Fruit fly (Drosophila melanogaster): Measurements from ENCODE around the gene CG7387.
"Not testable (repeated sequence)": the region's sequence is repeated elsewhere in the genome, so short reads cannot be mapped to it uniquely, and the experiment has no call there.

The CG7387 gene

dm6 chr3L:8193016-8193415, at the start of gene CG7387:
TSS of gene CG7387 (minus strand) at chr3L:8193116.
- TF ChIP-seq pad (GFP tag; optimal IDR thresholded peaks at IDR 0.05) (no peak), ovo (GFP tag; optimal IDR thresholded peaks at IDR 0.05) (no peak), cic (GFP tag; optimal IDR thresholded peaks at IDR 0.05) (no peak)

DNA sequence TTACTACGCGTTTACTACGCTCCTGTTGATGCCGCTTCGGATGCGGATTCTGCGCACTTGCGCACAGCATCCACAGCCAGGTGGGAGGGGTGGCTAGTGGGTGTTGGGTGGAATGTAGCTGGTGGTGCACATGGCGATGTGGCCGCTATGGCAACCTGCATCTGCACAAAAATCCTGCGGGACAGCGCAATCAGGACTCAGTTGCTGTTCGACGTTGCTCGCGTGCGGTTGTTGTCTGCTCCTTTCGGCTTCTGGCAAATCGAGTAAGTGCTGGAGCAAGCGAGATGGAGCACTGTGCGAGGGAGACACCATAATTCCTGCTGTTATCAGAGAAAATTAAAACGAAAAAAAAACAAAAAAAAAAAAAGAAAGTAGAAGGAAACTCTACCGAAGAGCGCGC, 48.0 kb upstream of the CG7387 start:
- TF ChIP-seq toe (GFP tag; optimal IDR thresholded peaks at IDR 0.05) (peak; percentile 23), Mnt (GFP tag; optimal IDR thresholded peaks at IDR 0.05) (peak; percentile 29), cic (GFP tag; optimal IDR thresholded peaks at IDR 0.05) (peak; percentile 55), CG7045 (GFP tag; optimal IDR thresholded peaks at IDR 0.05) (peak; percentile 29), CG5204 (GFP tag; optimal IDR thresholded peaks at IDR 0.05) (no peak)

DNA sequence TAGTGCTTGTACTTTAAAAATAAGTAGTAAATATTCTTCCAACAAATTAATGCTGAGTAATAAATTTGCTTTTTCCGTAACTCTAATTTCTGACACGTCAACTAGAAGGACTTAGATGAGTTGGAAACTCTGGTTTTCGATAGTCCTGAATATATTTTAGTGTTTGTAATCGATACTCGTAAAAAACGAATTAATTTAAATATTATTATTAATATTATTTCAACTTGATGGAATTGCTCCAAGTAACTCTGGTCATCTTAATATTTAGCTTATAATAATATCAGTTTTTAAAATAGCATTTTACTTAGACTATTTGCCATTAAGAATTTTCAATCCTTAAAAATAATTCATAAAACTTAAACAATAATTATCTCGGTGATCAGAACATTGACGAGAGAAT, 47.6 kb upstream of the CG7387 start, which contains the start of gene CG7213:
Gene CG7213, minus strand, starts transcription at position 101 of the 400 bp plus-strand sequence.
- TF ChIP-seq Crg-1 (GFP tag; optimal IDR thresholded peaks at IDR 0.05), result no peak

- TF ChIP-seq bab1, CG1620, CG5204 (GFP tag; optimal IDR thresholded peaks at IDR 0.05): not testable (repeated sequence)
Measured at dm6 chr3L:8238347-8238746, 45.4 kb upstream of the CG7387 start, which contains the start of gene Dscam4. TSS of gene Dscam4 (plus strand) at chr3L:8238647.

DNA sequence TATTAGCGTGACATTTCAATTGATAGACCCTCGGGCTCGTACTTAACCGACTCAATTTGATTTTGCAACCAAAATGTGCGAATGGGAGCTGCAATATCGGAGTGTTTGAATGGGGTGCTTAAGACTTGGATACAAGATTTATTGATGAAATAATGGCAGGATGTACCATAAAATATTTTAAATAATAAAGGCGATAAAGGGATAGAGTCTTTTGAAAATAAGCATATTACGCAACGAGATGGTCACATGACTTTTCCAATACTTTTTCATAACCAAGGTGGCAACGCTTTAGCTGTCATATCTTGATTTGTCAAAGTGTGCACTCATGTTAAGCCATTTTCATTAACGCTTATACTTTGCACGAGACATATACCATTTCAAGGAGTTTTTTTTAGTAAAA, 36.0 kb upstream of the CG7387 start, which contains the start of gene eIF4E3:
Gene eIF4E3, plus strand, starts transcription at position 301 of the 400 bp plus-strand sequence.
- TF ChIP-seq CG11617 (GFP tag; optimal IDR thresholded peaks at IDR 0.05) (no peak), Clk (GFP tag; optimal IDR thresholded peaks at IDR 0.05) (no peak), CG14711 (tag; optimal IDR thresholded peaks at IDR 0.05) (no peak), CG5204 (GFP tag; optimal IDR thresholded peaks at IDR 0.05) (no peak), tj (GFP tag; optimal IDR thresholded peaks at IDR 0.05) (no peak)

- TF ChIP-seq kay (GFP tag; ENCODE audit: borderline replicate concordance) (peak; percentile 5), CG5204 (GFP tag; optimal IDR thresholded peaks at IDR 0.05) (no peak)
Measured at dm6 chr3L:8221835-8222234, 28.9 kb upstream of the CG7387 start, which contains the start of gene CG13678. TSS of gene CG13678 (plus strand) at chr3L:8222141.

- TF ChIP-seq kay (GFP tag; ENCODE audit: borderline replicate concordance), result no peak
- TF ChIP-seq cnc (optimal IDR thresholded peaks at IDR 0.05), result no peak
Measured at dm6 chr3L:8219687-8220086, 26.8 kb upstream of the CG7387 start.

DNA sequence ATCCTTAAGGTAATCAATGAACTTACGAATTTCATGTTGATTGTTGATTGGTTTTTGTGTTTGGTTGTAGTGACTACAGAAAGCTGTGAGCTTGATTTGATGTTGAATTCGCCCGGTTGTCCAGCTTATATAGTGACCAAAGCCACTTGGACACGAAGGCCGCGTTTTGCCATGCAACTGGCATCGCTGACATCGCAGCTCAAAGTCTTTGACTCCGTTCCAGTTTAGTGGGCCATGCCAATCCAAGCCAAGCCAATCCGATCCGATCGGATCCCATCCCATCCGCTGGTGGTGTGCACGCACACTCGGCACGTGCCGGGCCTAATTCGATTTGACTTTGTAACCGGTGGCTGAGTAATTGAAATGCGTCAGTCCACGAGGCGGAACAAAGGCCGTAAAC, 26.0 kb upstream of the CG7387 start, which contains the start of gene CG13674:
Gene CG13674, minus strand, starts transcription at position 101 of the 400 bp plus-strand sequence.
- TF ChIP-seq Mnt (GFP tag; optimal IDR thresholded peaks at IDR 0.05), result no peak
- no peak for TF ChIP-seq cic (GFP tag; optimal IDR thresholded peaks at IDR 0.05)
- no peak for TF ChIP-seq toe (GFP tag; optimal IDR thresholded peaks at IDR 0.05)
- TF ChIP-seq CG7045 (GFP tag; optimal IDR thresholded peaks at IDR 0.05), result no peak

DNA sequence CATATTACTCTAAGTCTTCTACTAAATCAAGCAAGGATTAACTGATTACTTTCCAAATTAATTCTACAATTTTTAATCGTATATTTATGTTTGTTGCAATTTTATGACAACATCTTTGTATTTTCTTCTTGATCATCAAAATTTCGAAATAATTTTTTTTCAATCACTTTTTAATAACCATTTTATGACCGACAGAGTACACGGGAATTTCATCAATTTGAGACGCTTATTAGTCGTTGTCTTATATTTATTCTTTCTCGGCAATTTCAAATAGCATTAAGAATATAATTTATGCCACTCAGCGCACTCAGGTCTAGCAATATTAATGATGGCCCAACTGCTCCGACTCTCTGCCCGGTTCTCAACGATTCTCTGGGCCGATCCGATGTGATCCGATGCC, 22.1 kb upstream of the CG7387 start, which contains the start of gene CG8012:
Gene CG8012, plus strand, starts transcription at position 301 of the 400 bp plus-strand sequence.
- TF ChIP-seq Hr96 (GFP tag; optimal IDR thresholded peaks at IDR 0.05), result no peak
- TF ChIP-seq Mnt (GFP tag; optimal IDR thresholded peaks at IDR 0.05), result no peak
- no peak for TF ChIP-seq cnc (optimal IDR thresholded peaks at IDR 0.05)
- no peak for TF ChIP-seq ovo (GFP tag; optimal IDR thresholded peaks at IDR 0.05)
- TF ChIP-seq CG5204 (GFP tag; optimal IDR thresholded peaks at IDR 0.05), result no peak
- TF ChIP-seq cic (GFP tag; optimal IDR thresholded peaks at IDR 0.05), result no peak
- TF ChIP-seq tj (GFP tag; optimal IDR thresholded peaks at IDR 0.05), result no peak
- no peak for TF ChIP-seq CG11617 (GFP tag; optimal IDR thresholded peaks at IDR 0.05)

DNA sequence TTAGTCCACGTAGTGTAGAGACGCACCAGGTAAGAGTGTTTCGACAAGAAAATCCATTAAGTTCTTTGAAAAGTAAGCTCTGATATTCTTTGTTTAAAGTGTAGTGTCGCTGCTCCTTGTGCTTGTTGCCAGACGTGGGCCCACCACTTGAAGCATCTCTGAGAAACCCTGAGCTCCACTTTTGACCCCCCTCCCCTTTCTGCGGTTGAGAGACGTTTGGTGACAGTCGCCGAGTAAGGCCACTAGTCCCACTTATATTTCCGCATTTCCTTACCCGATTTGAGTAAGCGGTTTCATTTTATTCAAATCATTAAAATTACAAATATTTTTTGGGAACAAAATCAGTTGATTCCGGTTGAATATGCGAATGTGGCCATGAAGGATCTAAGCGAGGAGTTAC, 18.7 kb upstream of the CG7387 start, which contains the start of gene CG8006:
Gene CG8006, plus strand, starts transcription at position 301 of the 400 bp plus-strand sequence.
- TF ChIP-seq pad (GFP tag; optimal IDR thresholded peaks at IDR 0.05), result no peak
- TF ChIP-seq CG7045 (GFP tag; optimal IDR thresholded peaks at IDR 0.05), result no peak

- TF ChIP-seq bab1 (GFP tag; optimal IDR thresholded peaks at IDR 0.05), result no peak
- no peak for TF ChIP-seq cic (GFP tag; optimal IDR thresholded peaks at IDR 0.05)
- TF ChIP-seq Crg-1 (GFP tag; optimal IDR thresholded peaks at IDR 0.05), result no peak
- no peak for TF ChIP-seq CG1620 (GFP tag; optimal IDR thresholded peaks at IDR 0.05)
- no peak for TF ChIP-seq toe (GFP tag; optimal IDR thresholded peaks at IDR 0.05)
- TF ChIP-seq CG7101 (tag; optimal IDR thresholded peaks at IDR 0.05), result no peak
- no peak for TF ChIP-seq tj (GFP tag; optimal IDR thresholded peaks at IDR 0.05)
- TF ChIP-seq CG14711 (tag; optimal IDR thresholded peaks at IDR 0.05), result no peak
Measured at dm6 chr3L:8210596-8210995, 17.7 kb upstream of the CG7387 start, which contains the start of gene tut. TSS of gene tut (minus strand) at chr3L:8210743.
